Fruit fly (Drosophila melanogaster) whole organism, embryonic: ENCODE measurements around the gene AMPdeam.

Source experiments
- Ada2b ChIP-seq: fragments of 200-800 bp; sonication (Bioruptor generic); IDR thresholded peaks from 2 replicates; pipeline ENCODE4 v1.3.6; 2022; ENCODE audit warnings: missing biosample characterization, missing genetic modification characterization
- Adf1 ChIP-seq: fragments of 200-800 bp; sonication (Bioruptor generic); IDR thresholded peaks from 2 replicates; pipeline ENCODE4 v1.3.6; 2022; ENCODE audit warnings: missing biosample characterization, missing genetic modification characterization
- CG10543 ChIP-seq: fragments of 200-800 bp; sonication (Bioruptor generic); optimal IDR thresholded peaks from 3 replicates; lab custom pipeline; 2017; ENCODE audit warnings: missing biosample characterization, mild to moderate bottlenecking, missing genetic modification characterization, moderate library complexity
- CG12769 ChIP-seq: fragments of 200-800 bp; sonication (Bioruptor generic); optimal IDR thresholded peaks from 2 replicates; lab custom pipeline; 2019; ENCODE audit warnings: missing biosample characterization, mild to moderate bottlenecking, missing genetic modification characterization, moderate library complexity
- CG13296 ChIP-seq: fragments of 200-800 bp; sonication (Bioruptor generic); optimal IDR thresholded peaks from 3 replicates; lab custom pipeline; 2018; ENCODE audit warnings: missing biosample characterization, mild to moderate bottlenecking, missing genetic modification characterization
- CG14860 ChIP-seq: fragments of 200-800 bp; sonication (Bioruptor generic); IDR thresholded peaks from 3 replicates; pipeline ENCODE4 v1.3.6; 2022; ENCODE audit warnings: missing biosample characterization, missing genetic modification characterization; ENCODE audit not compliant: partially characterized antibody
- CG15269 ChIP-seq: fragments of 200-800 bp; sonication (Bioruptor generic); optimal IDR thresholded peaks from 2 replicates; lab custom pipeline; 2018; ENCODE audit warnings: missing biosample characterization, mild to moderate bottlenecking, missing genetic modification characterization, moderate library complexity
- CG15601 ChIP-seq: fragments of 200-800 bp; sonication (Bioruptor generic); optimal IDR thresholded peaks from 3 replicates; lab custom pipeline; 2019; ENCODE audit warnings: missing biosample characterization, mild to moderate bottlenecking, missing genetic modification characterization, moderate library complexity
- CG18764 ChIP-seq: fragments of 200-800 bp; sonication (Bioruptor generic); optimal IDR thresholded peaks from 3 replicates; lab custom pipeline; 2016; ENCODE audit warnings: missing biosample characterization, missing genetic modification characterization
- CG2202 ChIP-seq: fragments of 200-800 bp; sonication (Bioruptor generic); optimal IDR thresholded peaks from 2 replicates; lab custom pipeline; 2018; ENCODE audit warnings: missing biosample characterization, mild to moderate bottlenecking, missing genetic modification characterization
- CG2712 ChIP-seq: fragments of 200-800 bp; optimal IDR thresholded peaks from 3 replicates; lab custom pipeline; 2019; ENCODE audit warnings: missing biosample characterization, mild to moderate bottlenecking, missing genetic modification characterization, moderate library complexity
- CG30020 ChIP-seq: fragments of 200-800 bp; optimal IDR thresholded peaks from 2 replicates; lab custom pipeline; 2019; ENCODE audit warnings: missing biosample characterization, mild to moderate bottlenecking, missing genetic modification characterization, moderate library complexity
- CG3163 ChIP-seq: fragments of 200-800 bp; sonication (Bioruptor generic); optimal IDR thresholded peaks from 3 replicates; lab custom pipeline; 2016; ENCODE audit warnings: missing biosample characterization, missing genetic modification characterization
- CG34422 ChIP-seq: fragments of 200-800 bp; sonication (Bioruptor generic); IDR thresholded peaks from 3 replicates; pipeline ENCODE4 v1.3.6; 2022; ENCODE audit warnings: missing biosample characterization, missing genetic modification characterization
- CG5953 ChIP-seq: fragments of 200-800 bp; sonication (Bioruptor generic); IDR thresholded peaks from 2 replicates; pipeline ENCODE4 v1.3.6; 2022; ENCODE audit warnings: missing biosample characterization, missing genetic modification characterization
- CG9609 ChIP-seq: fragments of 200-800 bp; sonication (Bioruptor generic); optimal IDR thresholded peaks from 3 replicates; lab custom pipeline; 2016; ENCODE audit warnings: missing biosample characterization, missing genetic modification characterization
- CG9797 ChIP-seq: fragments of 200-800 bp; sonication (Bioruptor generic); optimal IDR thresholded peaks from 3 replicates; lab custom pipeline; 2018; ENCODE audit warnings: missing biosample characterization, mild to moderate bottlenecking, missing genetic modification characterization
- GATAe ChIP-seq: fragments of 200-800 bp; sonication (Bioruptor generic); conservative IDR thresholded peaks from 2 replicates; pipeline ENCODE4 v1.3.6; 2022; ENCODE audit warnings: missing biosample characterization, missing genetic modification characterization
- Gsc ChIP-seq: fragments of 200-800 bp; sonication (Bioruptor generic); IDR thresholded peaks from 2 replicates; pipeline ENCODE4 v1.3.6; 2022; ENCODE audit warnings: missing biosample characterization, missing genetic modification characterization
- Hsf ChIP-seq: fragments of 200-800 bp; sonication (Bioruptor generic); optimal IDR thresholded peaks from 3 replicates; lab custom pipeline; 2016; ENCODE audit warnings: missing biosample characterization, missing genetic modification characterization
- Kr ChIP-seq: fragments of 200-800 bp; sonication (Bioruptor generic); optimal IDR thresholded peaks from 2 replicates; lab custom pipeline; 2017; ENCODE audit warnings: missing biosample characterization, mild to moderate bottlenecking, missing genetic modification characterization
- MBD-R2 ChIP-seq: fragments of 200-800 bp; sonication (Bioruptor generic); IDR thresholded peaks from 2 replicates; pipeline ENCODE4 v1.3.6; 2022; ENCODE audit warnings: missing biosample characterization, missing genetic modification characterization
- NC2β ChIP-seq: fragments of 200-800 bp; sonication (Bioruptor generic); optimal IDR thresholded peaks from 2 replicates; lab custom pipeline; 2016; ENCODE audit warnings: missing biosample characterization, missing genetic modification characterization
- Opbp ChIP-seq: fragments of 200-800 bp; sonication (Bioruptor generic); IDR thresholded peaks from 3 replicates; pipeline ENCODE4 v1.3.6; 2022; ENCODE audit warnings: missing biosample characterization, missing genetic modification characterization; ENCODE audit not compliant: partially characterized antibody
- Sin3A ChIP-seq: fragments of >200 bp; optimal IDR thresholded peaks from 2 replicates; lab custom pipeline; 2018
- Sox102F ChIP-seq: fragments of 200-800 bp; sonication (Bioruptor generic); optimal IDR thresholded peaks from 2 replicates; lab custom pipeline; 2018; ENCODE audit warnings: missing biosample characterization, mild to moderate bottlenecking, missing genetic modification characterization, moderate library complexity
- Ssrp ChIP-seq: fragments of 200-800 bp; sonication (Bioruptor generic); optimal IDR thresholded peaks from 2 replicates; lab custom pipeline; 2018; ENCODE audit warnings: missing biosample characterization, mild to moderate bottlenecking, missing genetic modification characterization, moderate library complexity
- Taf1 ChIP-seq: fragments of 200-800 bp; sonication (Bioruptor generic); IDR thresholded peaks from 2 replicates; pipeline ENCODE4 v1.3.6; 2022; ENCODE audit warnings: missing biosample characterization, missing genetic modification characterization
- al ChIP-seq: fragments of 200-800 bp; sonication (Bioruptor generic); IDR thresholded peaks from 2 replicates; pipeline ENCODE4 v1.3.6; 2022; ENCODE audit warnings: missing biosample characterization, missing genetic modification characterization
- cas ChIP-seq: fragments of 200-800 bp; sonication (Bioruptor generic); IDR thresholded peaks from 2 replicates; pipeline ENCODE4 v1.3.6; 2022; ENCODE audit warnings: missing biosample characterization, missing genetic modification characterization
- chm ChIP-seq: fragments of 200-800 bp; sonication (Bioruptor generic); IDR thresholded peaks from 2 replicates; pipeline ENCODE4 v1.3.6; 2022; ENCODE audit warnings: missing biosample characterization, missing genetic modification characterization
- danr ChIP-seq: fragments of 200-800 bp; sonication (Bioruptor generic); IDR thresholded peaks from 2 replicates; pipeline ENCODE4 v1.3.6; 2022; ENCODE audit warnings: missing biosample characterization, missing genetic modification characterization
- esg ChIP-seq: fragments of 200-800 bp; sonication (Bioruptor generic); conservative IDR thresholded peaks from 2 replicates; pipeline ENCODE4 v1.3.6; 2022; ENCODE audit warnings: missing biosample characterization, missing genetic modification characterization
- eyg ChIP-seq: fragments of 200-800 bp; sonication (Bioruptor generic); optimal IDR thresholded peaks from 3 replicates; lab custom pipeline; 2016; ENCODE audit warnings: missing biosample characterization, missing genetic modification characterization
- fd64A ChIP-seq: fragments of 200-800 bp; sonication (Bioruptor generic); optimal IDR thresholded peaks from 3 replicates; lab custom pipeline; 2018; ENCODE audit warnings: missing biosample characterization, mild to moderate bottlenecking, missing genetic modification characterization
- gce ChIP-seq: fragments of 200-800 bp; sonication (Bioruptor generic); IDR thresholded peaks from 3 replicates; pipeline ENCODE4 v1.3.6; 2022; ENCODE audit warnings: missing biosample characterization, missing genetic modification characterization
- insv ChIP-seq, 2 experiments: fragments of 200-800 bp; sonication (Bioruptor generic); optimal IDR thresholded peaks; 3 replicates each; lab custom pipeline; 2016 to 2018; ENCODE audit warnings: missing biosample characterization in 2 of 2, missing genetic modification characterization in 2 of 2
- jumu ChIP-seq: fragments of 200-800 bp; sonication (Bioruptor generic); optimal IDR thresholded peaks from 3 replicates; lab custom pipeline; 2016; ENCODE audit warnings: missing biosample characterization, missing genetic modification characterization
- kay ChIP-seq: fragments of 200-800 bp; sonication (Bioruptor generic); optimal IDR thresholded peaks from 2 replicates; lab custom pipeline; 2016; ENCODE audit warnings: missing biosample characterization, missing genetic modification characterization
- lbe ChIP-seq: fragments of 200-800 bp; sonication (Bioruptor generic); optimal IDR thresholded peaks from 2 replicates; lab custom pipeline; 2016; ENCODE audit warnings: missing biosample characterization, mild to moderate bottlenecking, missing genetic modification characterization
- lmd ChIP-seq: fragments of 200-800 bp; sonication (Bioruptor generic); IDR thresholded peaks from 2 replicates; pipeline ENCODE4 v1.3.6; 2022; ENCODE audit warnings: missing biosample characterization, missing genetic modification characterization
- mld ChIP-seq: fragments of 200-800 bp; sonication (Bioruptor generic); IDR thresholded peaks from 3 replicates; pipeline ENCODE4 v1.3.6; 2022; ENCODE audit warnings: missing biosample characterization, missing genetic modification characterization; ENCODE audit not compliant: partially characterized antibody
- nmo ChIP-seq: fragments of 200-800 bp; sonication (Bioruptor generic); optimal IDR thresholded peaks from 2 replicates; lab custom pipeline; 2018; ENCODE audit warnings: missing biosample characterization, mild to moderate bottlenecking, missing genetic modification characterization, moderate library complexity
- pzg ChIP-seq: fragments of 200-800 bp; sonication (Bioruptor generic); optimal IDR thresholded peaks from 3 replicates; lab custom pipeline; 2018; ENCODE audit warnings: missing biosample characterization, mild to moderate bottlenecking, missing genetic modification characterization, moderate library complexity
- slp2 ChIP-seq: fragments of 200-800 bp; sonication (Bioruptor generic); optimal IDR thresholded peaks from 2 replicates; lab custom pipeline; 2016; ENCODE audit warnings: missing biosample characterization, missing genetic modification characterization
- sr ChIP-seq: fragments of 200-800 bp; sonication (Bioruptor generic); IDR thresholded peaks from 3 replicates; pipeline ENCODE4 v1.3.6; 2022; ENCODE audit warnings: missing biosample characterization, missing genetic modification characterization
- vnd ChIP-seq: fragments of 200-800 bp; sonication (Bioruptor generic); IDR thresholded peaks from 3 replicates; pipeline ENCODE4 v1.3.6; 2022; ENCODE audit warnings: missing biosample characterization, missing genetic modification characterization; ENCODE audit not compliant: partially characterized antibody
- wdn ChIP-seq: fragments of 200-800 bp; sonication (Bioruptor generic); IDR thresholded peaks from 2 replicates; pipeline ENCODE4 v1.3.6; 2022; ENCODE audit warnings: missing biosample characterization, missing genetic modification characterization
- zen ChIP-seq: fragments of 200-800 bp; sonication (Bioruptor generic); optimal IDR thresholded peaks from 3 replicates; lab custom pipeline; 2018; ENCODE audit warnings: missing biosample characterization, mild to moderate bottlenecking, missing genetic modification characterization, moderate library complexity
- zfh2 ChIP-seq: fragments of 200-800 bp; sonication (Bioruptor generic); optimal IDR thresholded peaks from 2 replicates; lab custom pipeline; 2016; ENCODE audit warnings: missing biosample characterization, missing genetic modification characterization

AMPdeam gene

DNA sequence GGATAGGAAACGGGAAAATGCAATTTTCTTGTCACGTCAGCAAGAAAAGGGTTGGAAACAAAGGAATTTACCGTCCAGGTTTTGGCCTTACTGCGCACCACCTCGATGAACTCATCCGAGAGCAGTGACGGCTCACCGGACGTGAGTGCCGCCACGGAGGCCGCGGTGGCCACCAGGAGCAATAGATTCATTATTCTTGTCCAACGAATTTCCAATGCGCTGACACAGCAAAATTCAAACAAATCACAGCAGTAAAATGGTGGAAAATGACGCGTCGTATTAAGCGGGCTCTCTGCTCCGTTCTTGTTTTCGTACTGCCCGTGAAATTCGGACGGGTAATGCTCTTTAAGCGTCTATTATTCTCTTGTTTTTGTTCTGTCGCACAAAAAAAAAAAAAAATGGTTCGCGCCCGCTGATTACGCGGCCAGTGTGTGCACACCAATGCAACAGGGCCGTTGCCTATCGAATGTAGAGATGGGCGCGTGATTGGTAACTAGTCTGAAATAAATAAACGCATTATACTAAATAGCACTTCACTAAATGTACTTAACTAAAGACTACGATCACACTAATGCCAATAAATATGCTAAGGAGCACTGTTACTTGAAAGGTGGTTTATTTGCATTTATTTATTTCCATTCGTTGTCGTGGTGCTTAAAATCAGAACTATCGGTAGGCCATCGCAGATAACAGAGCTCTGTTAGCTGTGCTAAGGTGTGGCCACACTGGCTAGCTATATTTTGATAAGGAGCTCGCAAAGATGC, 63.7 kb downstream of the AMPdeam start, which contains the start of the genes CtsB and amrt (continued):
- TF ChIP-seq CG13296 (GFP tag; lab: Kevin White, UChicago), result no peak
- TF ChIP-seq esg (GFP tag; lab: Robert Waterston, UW), result 0 out of 2 replicates have a peak, but pooled peaks have one; percentile 7
- TF ChIP-seq MBD-R2 (GFP tag; lab: Robert Waterston, UW), result peak; percentile 52
- peak; percentile 57 for TF ChIP-seq CG30020 (tag; lab: Kevin White, UChicago)
- TF ChIP-seq CG5953 (GFP tag; lab: Robert Waterston, UW), result no peak
- TF ChIP-seq kay (GFP tag; lab: Kevin White, UChicago), result peak; percentile 28
- TF ChIP-seq lbe (GFP tag; lab: Kevin White, UChicago), result peak; percentile 56
- TF ChIP-seq GATAe (GFP tag; lab: Robert Waterston, UW), result peak; percentile 61; the same call in 1 of the 2 replicates
- no peak for TF ChIP-seq wdn (GFP tag; lab: Robert Waterston, UW)
- TF ChIP-seq vnd (GFP tag; lab: Robert Waterston, UW), result peak; percentile 85
- peak; percentile 68 for TF ChIP-seq pzg
- TF ChIP-seq al, result peak; percentile 47; the same call in 1 of the 2 replicates
- peak in 1 of 2 experiments; percentile 34 for TF ChIP-seq insv (GFP tag; optimal IDR thresholded peaks at IDR 0.05; lab: Kevin White, UChicago)
- TF ChIP-seq CG14860 (GFP tag; lab: Robert Waterston, UW), result peak; percentile 75
- TF ChIP-seq CG18764 (GFP tag; lab: Kevin White, UChicago), result no peak
- TF ChIP-seq zfh2 (GFP tag; lab: Kevin White, UChicago), result peak; percentile 60
- TF ChIP-seq CG2202 (tag; lab: Kevin White, UChicago), result no peak
- no peak for TF ChIP-seq fd64A (GFP tag; lab: Kevin White, UChicago)
- TF ChIP-seq zen (tag; lab: Kevin White, UChicago), result peak; percentile 40
- TF ChIP-seq gce (GFP tag; lab: Robert Waterston, UW), result no peak
- peak; percentile 54 for TF ChIP-seq CG10543 (GFP tag; lab: Kevin White, UChicago)
- no peak; the same call in none of the 2 replicates for TF ChIP-seq lmd (GFP tag; lab: Robert Waterston, UW)
- 0 out of 3 replicates have a peak, but pooled peaks have one; percentile 18 for TF ChIP-seq CG34422
- peak; percentile 46 for TF ChIP-seq CG9797
- peak; percentile 43 for TF ChIP-seq Kr (GFP tag; lab: Kevin White, UChicago)
- TF ChIP-seq sr (GFP tag; lab: Robert Waterston, UW), result no peak
- TF ChIP-seq Sox102F (GFP tag; lab: Kevin White, UChicago), result no peak
- peak; percentile 98 for TF ChIP-seq Sin3A (lab: Kevin White, UChicago)
- peak; percentile 55 for TF ChIP-seq CG2712 (tag; lab: Kevin White, UChicago)
- TF ChIP-seq nmo (GFP tag; lab: Kevin White, UChicago), result peak; percentile 76
- TF ChIP-seq cas, result no peak
- peak; percentile 52; the same call in 1 of the 3 replicates for TF ChIP-seq Opbp (GFP tag; lab: Robert Waterston, UW)
- no peak for TF ChIP-seq CG15269
- no peak for TF ChIP-seq danr (GFP tag; lab: Robert Waterston, UW)
- TF ChIP-seq CG12769 (tag; lab: Kevin White, UChicago), result peak; percentile 59
- peak; percentile 9 for TF ChIP-seq CG15601 (tag; lab: Kevin White, UChicago)
- TF ChIP-seq eyg, result peak; percentile 54
- peak; percentile 1 for TF ChIP-seq NC2β (GFP tag; lab: Kevin White, UChicago)
- TF ChIP-seq CG3163 (GFP tag; lab: Kevin White, UChicago), result peak; percentile 88
- TF ChIP-seq Ssrp (tag; lab: Kevin White, UChicago), result peak; percentile 10
- no peak for TF ChIP-seq Adf1 (GFP tag; lab: Robert Waterston, UW)
- peak; percentile 18 for TF ChIP-seq CG9609 (GFP tag; lab: Kevin White, UChicago)
- no peak for TF ChIP-seq Ada2b (GFP tag; lab: Robert Waterston, UW)
- TF ChIP-seq Hsf, result peak; percentile 48
- 0 out of 3 replicates have a peak, but pooled peaks have one; percentile 43 for TF ChIP-seq mld
- peak; percentile 16 for TF ChIP-seq slp2 (GFP tag; lab: Kevin White, UChicago)
- peak; percentile 54 for TF ChIP-seq jumu (GFP tag; lab: Kevin White, UChicago)
- TF ChIP-seq chm (GFP tag; lab: Robert Waterston, UW), result no peak
- TF ChIP-seq Taf1 (GFP tag; lab: Robert Waterston, UW), result no peak
- no peak for TF ChIP-seq Gsc
